Fruit fly (Drosophila melanogaster): Measurements from ENCODE around the gene Surf4.

Gene Surf4

DNA sequence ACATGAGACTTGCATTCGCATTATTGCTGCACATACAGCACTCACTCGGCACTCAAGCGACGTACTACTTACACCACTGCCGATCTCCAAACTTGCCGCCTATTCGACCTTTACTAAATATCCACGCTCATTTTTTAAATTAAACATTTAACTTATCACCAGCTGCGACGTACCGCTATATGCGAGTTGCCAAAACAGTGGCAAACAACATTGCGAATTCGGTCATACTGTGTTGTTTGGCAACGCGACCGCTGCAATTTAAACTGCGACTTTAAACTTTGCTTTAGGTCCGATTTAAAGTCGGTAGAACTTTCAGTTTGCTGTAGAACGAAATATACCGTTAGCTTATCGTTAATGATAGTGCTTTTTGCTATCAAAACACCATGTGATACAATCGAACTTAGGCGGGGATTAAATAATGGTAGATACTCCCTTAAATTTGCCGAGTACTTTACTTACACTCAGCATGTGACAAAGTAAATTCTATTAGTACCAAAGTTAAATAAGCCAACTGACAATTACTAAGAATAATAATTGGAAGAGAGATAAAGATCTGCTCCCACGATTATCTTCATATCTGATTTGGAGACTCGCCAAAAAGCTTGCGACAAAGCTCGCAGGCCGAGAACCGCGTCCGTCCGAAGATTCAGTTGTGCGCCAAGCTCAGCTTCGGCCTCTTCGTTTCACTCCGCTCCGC, 17.7 kb downstream of the Surf4 start, which contains the start of the genes CG6236 and ea (continued):
- no peak for TF ChIP-seq CG1647 (GFP tag; optimal IDR thresholded peaks at IDR 0.05)
- no peak for TF ChIP-seq CG11696 (GFP tag; IDR thresholded peaks at IDR 0.05)
- TF ChIP-seq eve (GFP tag; optimal IDR thresholded peaks at IDR 0.05), result no peak
- TF ChIP-seq pfk (GFP tag; optimal IDR thresholded peaks at IDR 0.05), result no peak
- peak; percentile 79 for TF ChIP-seq pzg (GFP tag; optimal IDR thresholded peaks at IDR 0.05)
- TF ChIP-seq CG10431 (GFP tag; optimal IDR thresholded peaks at IDR 0.05), result no peak
- no peak for TF ChIP-seq CG2116 (GFP tag; optimal IDR thresholded peaks at IDR 0.05)
- peak; percentile 1 for TF ChIP-seq CG13296 (GFP tag; optimal IDR thresholded peaks at IDR 0.05)
- TF ChIP-seq tll (GFP tag; optimal IDR thresholded peaks at IDR 0.05), result no peak
- no peak for TF ChIP-seq CG7963 (GFP tag; IDR thresholded peaks at IDR 0.05; ENCODE audit: partially characterized antibody)
- peak; percentile 9 for TF ChIP-seq CG6854 (GFP tag; optimal IDR thresholded peaks at IDR 0.05)
- no peak for TF ChIP-seq gcm2 (GFP tag; optimal IDR thresholded peaks at IDR 0.05)
- no peak for TF ChIP-seq CG13287 (GFP tag; IDR thresholded peaks at IDR 0.05; ENCODE audit: partially characterized antibody)
- TF ChIP-seq vvl (GFP tag; IDR thresholded peaks at IDR 0.05), result no peak
- TF ChIP-seq kay (GFP tag; optimal IDR thresholded peaks at IDR 0.05), result no peak
- TF ChIP-seq Xrp1 (GFP tag; IDR thresholded peaks at IDR 0.05), result no peak
- TF ChIP-seq Dad (GFP tag; optimal IDR thresholded peaks at IDR 0.05), result no peak
- TF ChIP-seq CG31441 (GFP tag; IDR thresholded peaks at IDR 0.05), result no peak
- TF ChIP-seq wdn (GFP tag; IDR thresholded peaks at IDR 0.05), result no peak
- TF ChIP-seq CG11560 (tag; IDR thresholded peaks at IDR 0.05), result no peak
- no peak for TF ChIP-seq onecut (GFP tag; IDR thresholded peaks at IDR 0.05)
- TF ChIP-seq CG14965 (GFP tag; optimal IDR thresholded peaks at IDR 0.05; ENCODE audit: borderline replicate concordance), result no peak
- no peak for TF ChIP-seq Neu2 (GFP tag; optimal IDR thresholded peaks at IDR 0.05; ENCODE audit: borderline replicate concordance)
- no peak for TF ChIP-seq Hmx (GFP tag; optimal IDR thresholded peaks at IDR 0.05)
- TF ChIP-seq CG18476 (GFP tag; optimal IDR thresholded peaks at IDR 0.05), result no peak
- TF ChIP-seq CG43689 (GFP tag; IDR thresholded peaks at IDR 0.05), result no peak
- no peak for TF ChIP-seq CG18011 (GFP tag; optimal IDR thresholded peaks at IDR 0.05)
- no peak for TF ChIP-seq Ptx1 (GFP tag; IDR thresholded peaks at IDR 0.05)
- TF ChIP-seq Kr (GFP tag; optimal IDR thresholded peaks at IDR 0.05), result no peak
- no peak for TF ChIP-seq Six4 (GFP tag; optimal IDR thresholded peaks at IDR 0.05)
- no peak for TF ChIP-seq CG17912 (GFP tag; optimal IDR thresholded peaks at IDR 0.05)
- no peak for TF ChIP-seq CG10543 (GFP tag; optimal IDR thresholded peaks at IDR 0.05)
- TF ChIP-seq danr (GFP tag; IDR thresholded peaks at IDR 0.05), result no peak
- no peak for TF ChIP-seq ranshi (GFP tag; IDR thresholded peaks at IDR 0.05)
- TF ChIP-seq CG12236 (GFP tag; optimal IDR thresholded peaks at IDR 0.05), result no peak
- no peak for TF ChIP-seq CG7987 (GFP tag; optimal IDR thresholded peaks at IDR 0.05)
- peak; percentile 30 for TF ChIP-seq Sry-δ (GFP tag; optimal IDR thresholded peaks at IDR 0.05)
- TF ChIP-seq abd-A (tag; optimal IDR thresholded peaks at IDR 0.05), result no peak
- no peak for TF ChIP-seq CG6813 (GFP tag; optimal IDR thresholded peaks at IDR 0.05)
- no peak for TF ChIP-seq CG32532 (GFP tag; IDR thresholded peaks at IDR 0.05)
- TF ChIP-seq CG8944 (GFP tag; optimal IDR thresholded peaks at IDR 0.05), result no peak
- TF ChIP-seq ara (GFP tag; IDR thresholded peaks at IDR 0.05), result no peak
- TF ChIP-seq Hr39 (optimal IDR thresholded peaks at IDR 0.05), result no peak
- TF ChIP-seq bab2 (GFP tag; optimal IDR thresholded peaks at IDR 0.05), result no peak
- no peak for TF ChIP-seq CG7786 (GFP tag; optimal IDR thresholded peaks at IDR 0.05)
- TF ChIP-seq CG17802 (tag; optimal IDR thresholded peaks at IDR 0.05), result no peak
- TF ChIP-seq sisA (GFP tag; IDR thresholded peaks at IDR 0.05), result no peak
- no peak for TF ChIP-seq Rx (GFP tag; IDR thresholded peaks at IDR 0.05)
- TF ChIP-seq dm (GFP tag; optimal IDR thresholded peaks at IDR 0.05), result no peak
- TF ChIP-seq Dll (GFP tag; IDR thresholded peaks at IDR 0.05; ENCODE audit: partially characterized antibody), result no peak
- TF ChIP-seq CG1792 (GFP tag; optimal IDR thresholded peaks at IDR 0.05), result no peak
